Fruit fly (Drosophila melanogaster) whole organism, embryonic: ENCODE results near the gene SP555.
A peak's percentile ranks its signal among the peaks of the same experiment; 100 is the strongest.

Experiments used
- CG10565 ChIP-seq: fragments of 200-800 bp; sonication (Bioruptor generic); optimal IDR thresholded peaks from 3 replicates; lab custom pipeline; 2016; ENCODE audit warnings: missing biosample characterization, mild to moderate bottlenecking, missing genetic modification characterization
- CG11696 ChIP-seq: fragments of 200-800 bp; sonication (Bioruptor generic); IDR thresholded peaks from 2 replicates; pipeline ENCODE4 v1.3.6; 2022; ENCODE audit warnings: missing biosample characterization, missing genetic modification characterization
- CG16815 ChIP-seq: fragments of 200-800 bp; sonication (Bioruptor generic); optimal IDR thresholded peaks from 3 replicates; lab custom pipeline; 2017; ENCODE audit warnings: missing biosample characterization, mild to moderate bottlenecking, missing genetic modification characterization
- CG17359 ChIP-seq: fragments of 200-800 bp; sonication (Bioruptor generic); optimal IDR thresholded peaks from 3 replicates; lab custom pipeline; 2018; ENCODE audit warnings: missing biosample characterization, mild to moderate bottlenecking, missing genetic modification characterization, moderate library complexity
- CG17829 ChIP-seq: fragments of 200-800 bp; optimal IDR thresholded peaks from 2 replicates; lab custom pipeline; 2019; ENCODE audit warnings: missing biosample characterization, mild to moderate bottlenecking, missing genetic modification characterization, moderate library complexity
- CG3281 ChIP-seq: fragments of 200-800 bp; sonication (Bioruptor generic); optimal IDR thresholded peaks from 3 replicates; lab custom pipeline; 2017; ENCODE audit warnings: missing biosample characterization, mild to moderate bottlenecking, missing genetic modification characterization
- CG34422 ChIP-seq: fragments of 200-800 bp; sonication (Bioruptor generic); IDR thresholded peaks from 3 replicates; pipeline ENCODE4 v1.3.6; 2022; ENCODE audit warnings: missing biosample characterization, missing genetic modification characterization
- CG3838 ChIP-seq: fragments of 200-800 bp; sonication (Bioruptor generic); optimal IDR thresholded peaks from 3 replicates; lab custom pipeline; 2016; ENCODE audit warnings: missing biosample characterization, missing genetic modification characterization
- CG4282 ChIP-seq: fragments of 200-800 bp; sonication (Bioruptor generic); optimal IDR thresholded peaks from 2 replicates; lab custom pipeline; 2016; ENCODE audit warnings: missing biosample characterization, missing genetic modification characterization
- CG8478 ChIP-seq: fragments of >200 bp; optimal IDR thresholded peaks from 2 replicates; lab custom pipeline; 2018
- CkIIα-i1 ChIP-seq: fragments of 200-800 bp; sonication (Bioruptor generic); IDR thresholded peaks from 2 replicates; pipeline ENCODE4 v1.3.6; 2022; ENCODE audit warnings: missing biosample characterization, missing genetic modification characterization
- CrebB ChIP-seq: fragments of 200-800 bp; sonication (Bioruptor generic); optimal IDR thresholded peaks from 3 replicates; lab custom pipeline; 2018; ENCODE audit warnings: missing biosample characterization, mild to moderate bottlenecking, missing genetic modification characterization
- D19A ChIP-seq: fragments of 200-800 bp; optimal IDR thresholded peaks from 3 replicates; lab custom pipeline; 2019; ENCODE audit warnings: missing biosample characterization, mild to moderate bottlenecking, missing genetic modification characterization, moderate library complexity
- Deaf1 ChIP-seq: fragments of 200-800 bp; optimal IDR thresholded peaks from 3 replicates; lab custom pipeline; 2019; ENCODE audit warnings: missing biosample characterization, mild to moderate bottlenecking, missing genetic modification characterization, moderate library complexity
- Dip2 ChIP-seq: fragments of 200-800 bp; sonication (Bioruptor generic); IDR thresholded peaks from 2 replicates; pipeline ENCODE4 v1.3.6; 2022; ENCODE audit warnings: missing biosample characterization, missing genetic modification characterization
- E2f2 ChIP-seq: fragments of 200-800 bp; sonication (Bioruptor generic); IDR thresholded peaks from 2 replicates; pipeline ENCODE4 v1.3.6; 2022; ENCODE audit warnings: missing biosample characterization, missing genetic modification characterization
- Eip74EF ChIP-seq, 2 experiments: fragments of 200-800 bp in 1 of 2; fragments of >200 bp in 1 of 2; sonication (Bioruptor generic) in 1 of 2; optimal IDR thresholded peaks; 2 replicates each; lab custom pipeline; 2017 to 2019; ENCODE audit warnings: missing biosample characterization in 2 of 2, missing genetic modification characterization in 2 of 2, mild to moderate bottlenecking in 1 of 2, moderate library complexity in 1 of 2
- Gsc ChIP-seq: fragments of 200-800 bp; sonication (Bioruptor generic); IDR thresholded peaks from 2 replicates; pipeline ENCODE4 v1.3.6; 2022; ENCODE audit warnings: missing biosample characterization, missing genetic modification characterization
- H2.0 ChIP-seq: fragments of 200-800 bp; sonication (Bioruptor generic); IDR thresholded peaks from 2 replicates; pipeline ENCODE4 v1.3.6; 2022; ENCODE audit warnings: missing biosample characterization, missing genetic modification characterization
- Hey ChIP-seq: fragments of 200-800 bp; sonication (Bioruptor generic); optimal IDR thresholded peaks from 3 replicates; lab custom pipeline; 2018; ENCODE audit warnings: missing biosample characterization, mild to moderate bottlenecking, missing genetic modification characterization
- Lim3 ChIP-seq: fragments of 200-800 bp; sonication (Bioruptor generic); IDR thresholded peaks from 2 replicates; pipeline ENCODE4 v1.3.6; 2022; ENCODE audit warnings: missing biosample characterization, missing genetic modification characterization
- Med ChIP-seq: fragments of 200-800 bp; sonication (Bioruptor generic); peaks from one replicate; lab custom pipeline; 2016; ENCODE audit warnings: missing biosample characterization, missing genetic modification characterization, mild to moderate bottlenecking, inconsistent platforms, moderate library complexity
- NFAT ChIP-seq: fragments of 200-800 bp; sonication (Bioruptor generic); IDR thresholded peaks from 2 replicates; pipeline ENCODE4 v1.3.6; 2022; ENCODE audit warnings: missing biosample characterization, missing genetic modification characterization
- Optix ChIP-seq: fragments of 200-800 bp; sonication (Bioruptor generic); IDR thresholded peaks from 3 replicates; pipeline ENCODE4 v1.3.6; 2022; ENCODE audit warnings: missing biosample characterization, missing genetic modification characterization
- Ptx1 ChIP-seq: fragments of 200-800 bp; sonication (Bioruptor generic); IDR thresholded peaks from 2 replicates; pipeline ENCODE4 v1.3.6; 2022; ENCODE audit warnings: missing biosample characterization, missing genetic modification characterization
- Rx ChIP-seq: fragments of 200-800 bp; sonication (Bioruptor generic); IDR thresholded peaks from 2 replicates; pipeline ENCODE4 v1.3.6; 2022; ENCODE audit warnings: missing biosample characterization, missing genetic modification characterization
- Vsx1 ChIP-seq: fragments of 200-800 bp; sonication (Bioruptor generic); optimal IDR thresholded peaks from 2 replicates; lab custom pipeline; 2017; ENCODE audit warnings: missing biosample characterization, mild to moderate bottlenecking, missing genetic modification characterization, missing genetic modification reagents
- bab2 ChIP-seq: fragments of 200-800 bp; sonication (Bioruptor generic); optimal IDR thresholded peaks from 2 replicates; lab custom pipeline; 2016; ENCODE audit warnings: missing biosample characterization, missing genetic modification characterization
- bbx ChIP-seq: fragments of 200-800 bp; sonication (Bioruptor generic); IDR thresholded peaks from 2 replicates; pipeline ENCODE4 v1.3.6; 2022; ENCODE audit warnings: missing biosample characterization, missing genetic modification characterization; ENCODE audit not compliant: partially characterized antibody
- croc ChIP-seq: fragments of 200-800 bp; sonication (Bioruptor generic); conservative IDR thresholded peaks from 3 replicates; pipeline ENCODE4 v1.3.6; 2022; ENCODE audit warnings: missing biosample characterization, missing genetic modification characterization
- crol ChIP-seq: fragments of 200-800 bp; sonication (Bioruptor generic); IDR thresholded peaks from 2 replicates; pipeline ENCODE4 v1.3.6; 2022; ENCODE audit warnings: missing biosample characterization, missing genetic modification characterization
- da ChIP-seq: fragments of 200-800 bp; sonication (Bioruptor generic); optimal IDR thresholded peaks from 2 replicates; lab custom pipeline; 2016; ENCODE audit warnings: missing biosample characterization, missing genetic modification characterization
- dati ChIP-seq: fragments of 200-800 bp; sonication (Bioruptor generic); IDR thresholded peaks from 2 replicates; pipeline ENCODE4 v1.3.6; 2022; ENCODE audit warnings: missing biosample characterization, missing genetic modification characterization
- fd96Cb ChIP-seq: fragments of 200-800 bp; sonication (Bioruptor generic); optimal IDR thresholded peaks from 2 replicates; lab custom pipeline; 2018; ENCODE audit warnings: missing biosample characterization, mild to moderate bottlenecking, missing genetic modification characterization, moderate library complexity
- fru ChIP-seq: fragments of >200 bp; optimal IDR thresholded peaks from 2 replicates; lab custom pipeline; 2017
- gce ChIP-seq: fragments of 200-800 bp; sonication (Bioruptor generic); IDR thresholded peaks from 3 replicates; pipeline ENCODE4 v1.3.6; 2022; ENCODE audit warnings: missing biosample characterization, missing genetic modification characterization
- hkb ChIP-seq, 2 experiments: fragments of 200-800 bp in 1 of 2; fragments of >200 bp in 1 of 2; sonication (Bioruptor generic) in 1 of 2; IDR thresholded peaks in 1 of 2; optimal IDR thresholded peaks in 1 of 2; 2 replicates each; pipeline versions ENCODE4 v1.3.6 to Lab custom; 2017 to 2022; ENCODE audit warnings: missing biosample characterization in 1 of 2, missing genetic modification characterization in 1 of 2
- hth ChIP-seq: fragments of >200 bp; optimal IDR thresholded peaks from 2 replicates; lab custom pipeline; 2017; ENCODE audit warnings: inconsistent platforms
- jigr1 ChIP-seq: fragments of 200-800 bp; sonication (Bioruptor generic); IDR thresholded peaks from 3 replicates; pipeline ENCODE4 v1.3.6; 2022; ENCODE audit warnings: missing biosample characterization, missing genetic modification characterization
- kni ChIP-seq: fragments of 200-800 bp; sonication (Bioruptor generic); optimal IDR thresholded peaks from 3 replicates; lab custom pipeline; 2017; ENCODE audit warnings: mild to moderate bottlenecking, missing biosample characterization, missing genetic modification reagents, missing genetic modification characterization
- lab ChIP-seq: fragments of 200-800 bp; sonication (Bioruptor generic); optimal IDR thresholded peaks from 3 replicates; lab custom pipeline; 2017; ENCODE audit warnings: missing biosample characterization, missing genetic modification characterization, mild to moderate bottlenecking, moderate library complexity, missing genetic modification reagents
- onecut ChIP-seq: fragments of 200-800 bp; sonication (Bioruptor generic); IDR thresholded peaks from 2 replicates; pipeline ENCODE4 v1.3.6; 2022; ENCODE audit warnings: missing biosample characterization, missing genetic modification characterization
- org-1 ChIP-seq: fragments of 200-800 bp; sonication (Bioruptor generic); optimal IDR thresholded peaks from 2 replicates; lab custom pipeline; 2017; ENCODE audit warnings: missing biosample characterization, missing genetic modification characterization
- pfk ChIP-seq: fragments of 200-800 bp; sonication (Bioruptor generic); optimal IDR thresholded peaks from 2 replicates; lab custom pipeline; 2018; ENCODE audit warnings: missing biosample characterization, mild to moderate bottlenecking, missing genetic modification characterization, moderate library complexity
- ranshi ChIP-seq: fragments of 200-800 bp; sonication (Bioruptor generic); IDR thresholded peaks from 2 replicates; pipeline ENCODE4 v1.3.6; 2022; ENCODE audit warnings: missing biosample characterization, missing genetic modification characterization
- slbo ChIP-seq: fragments of 200-800 bp; sonication (Bioruptor generic); IDR thresholded peaks from 2 replicates; pipeline ENCODE4 v1.3.6; 2022; ENCODE audit warnings: missing biosample characterization, missing genetic modification characterization
- sqz ChIP-seq: fragments of 200-800 bp; sonication (Bioruptor generic); optimal IDR thresholded peaks from 3 replicates; lab custom pipeline; 2018; ENCODE audit warnings: missing biosample characterization, mild to moderate bottlenecking, missing genetic modification characterization
- sug ChIP-seq: fragments of 200-800 bp; optimal IDR thresholded peaks from 2 replicates; lab custom pipeline; 2019; ENCODE audit warnings: missing biosample characterization, mild to moderate bottlenecking, missing genetic modification characterization, moderate library complexity
- vvl ChIP-seq: fragments of 200-800 bp; sonication (Bioruptor generic); IDR thresholded peaks from 2 replicates; pipeline ENCODE4 v1.3.6; 2022; ENCODE audit warnings: missing biosample characterization, missing genetic modification characterization
- zen2 ChIP-seq: fragments of 200-800 bp; sonication (Bioruptor generic); IDR thresholded peaks from 3 replicates; pipeline ENCODE4 v1.3.6; 2022; ENCODE audit warnings: missing biosample characterization, missing genetic modification characterization; ENCODE audit not compliant: partially characterized antibody

SP555 gene

dm6 chr2L:4997401-4998259 is 39.9 kb upstream of the SP555 start (continued):
- TF ChIP-seq CG8478 (peak; percentile 94), CG10565 (GFP tag; lab: Kevin White, UChicago) (peak; percentile 97), onecut (GFP tag; lab: Robert Waterston, UW) (peak; percentile 97), hth (lab: Kevin White, UChicago) (no peak), Med (GFP tag; lab: Kevin White, UChicago) (peak; percentile 100), croc (GFP tag; lab: Robert Waterston, UW) (peak; percentile 99), org-1 (GFP tag; lab: Kevin White, UChicago) (peak; percentile 98), gce (peak; percentile 99), NFAT (GFP tag; lab: Robert Waterston, UW) (peak; percentile 99), sqz (GFP tag; lab: Kevin White, UChicago) (peak; percentile 98), zen2 (GFP tag; lab: Robert Waterston, UW) (peak; percentile 43; the same call in 1 of the 3 replicates), CG17359 (tag; lab: Kevin White, UChicago) (peak; percentile 99), H2.0 (GFP tag; lab: Robert Waterston, UW) (peak; percentile 99), lab (GFP tag; lab: Kevin White, UChicago) (peak; percentile 99), ranshi (GFP tag; lab: Robert Waterston, UW) (peak; percentile 99), D19A (tag; lab: Kevin White, UChicago) (peak; percentile 97), Eip74EF (GFP tag; optimal IDR thresholded peaks at IDR 0.05; lab: Kevin White, UChicago) (peak; percentile 91 to 97), crol (GFP tag; lab: Robert Waterston, UW) (peak; percentile 96), Dip2 (GFP tag; lab: Robert Waterston, UW) (peak; percentile 79), sug (tag; lab: Kevin White, UChicago) (peak; percentile 100), fd96Cb (tag; lab: Kevin White, UChicago) (peak; percentile 99), CG3838 (GFP tag; lab: Kevin White, UChicago) (peak; percentile 96), CG4282 (peak; percentile 99), Vsx1 (GFP tag; lab: Kevin White, UChicago) (peak; percentile 96), CG11696 (peak; percentile 96), fru (lab: Kevin White, UChicago) (no peak), E2f2 (peak; percentile 88), Rx (GFP tag; lab: Robert Waterston, UW) (peak; percentile 99), Gsc (GFP tag; lab: Robert Waterston, UW) (no peak; the same call in 1 of the 2 replicates), bab2 (GFP tag; lab: Kevin White, UChicago) (peak; percentile 99), CG16815 (GFP tag; lab: Kevin White, UChicago) (peak; percentile 99), kni (GFP tag; lab: Kevin White, UChicago) (peak; percentile 96), pfk (GFP tag; lab: Kevin White, UChicago) (peak; percentile 50), Deaf1 (peak; percentile 98), hkb (optimal IDR thresholded peaks at IDR 0.05; lab: Kevin White, UChicago) (peak; percentile 95), hkb (GFP tag; IDR thresholded peaks at IDR 0.05; lab: Robert Waterston, UW) (peak; percentile 99), da (peak; percentile 99), dati (GFP tag; lab: Robert Waterston, UW) (peak; percentile 99), Lim3 (peak; percentile 99; the same call in 1 of the 2 replicates), CG17829 (tag; lab: Kevin White, UChicago) (peak; percentile 99), slbo (peak; percentile 99), CG34422 (peak; percentile 100), CG3281 (GFP tag; lab: Kevin White, UChicago) (peak; percentile 99), CrebB (peak; percentile 98), Optix (GFP tag; lab: Robert Waterston, UW) (peak; percentile 99), jigr1 (peak; percentile 99), Hey (tag; lab: Kevin White, UChicago) (peak; percentile 87), Ptx1 (peak; percentile 99), vvl (GFP tag; lab: Robert Waterston, UW) (peak; percentile 100), CkIIα-i1 (GFP tag; lab: Robert Waterston, UW) (peak; percentile 96), bbx (GFP tag; lab: Robert Waterston, UW) (peak; percentile 63)
